Fruit fly (Drosophila melanogaster): ENCODE results near the gene CG6785.

CG6785 gene

dm6 chr2L:12002922-12003791 is 41.8 kb downstream of the CG6785 start:
- TF ChIP-seq CG1621 (tag; optimal IDR thresholded peaks at IDR 0.05) = peak; percentile 61
- TF ChIP-seq ss (GFP tag; optimal IDR thresholded peaks at IDR 0.05) = peak; percentile 18 to 68
- peak; percentile 80 for TF ChIP-seq Eip78C (GFP tag)
- peak; percentile 12 for TF ChIP-seq Smox (GFP tag; optimal IDR thresholded peaks at IDR 0.05)
- TF ChIP-seq dsx (GFP tag; optimal IDR thresholded peaks at IDR 0.05; ENCODE audit: poor library complexity, severe bottlenecking) = peak; percentile 43
- TF ChIP-seq pdm3 (GFP tag; optimal IDR thresholded peaks at IDR 0.05) = peak; percentile 47
- TF ChIP-seq CG10631 (GFP tag; optimal IDR thresholded peaks at IDR 0.05) = peak; percentile 31
- TF ChIP-seq Hr39 (GFP tag; optimal IDR thresholded peaks at IDR 0.05) = peak; percentile 43
- peak; percentile 32 for TF ChIP-seq CG16779 (tag; optimal IDR thresholded peaks at IDR 0.05)
- peak; percentile 13 for TF ChIP-seq CG34406 (GFP tag; optimal IDR thresholded peaks at IDR 0.05)
- no peak for TF ChIP-seq Hr38 (GFP tag; optimal IDR thresholded peaks at IDR 0.05)
- no peak for TF ChIP-seq CG10669 (GFP tag; optimal IDR thresholded peaks at IDR 0.05)
- TF ChIP-seq svp (GFP tag) = peak; percentile 88
- no peak for TF ChIP-seq eg (GFP tag; IDR thresholded peaks at IDR 0.05)
- TF ChIP-seq Lpt (GFP tag; optimal IDR thresholded peaks at IDR 0.05) = no peak
- TF ChIP-seq Ets96B (tag; optimal IDR thresholded peaks at IDR 0.05) = no peak
- peak; percentile 14 for TF ChIP-seq CG4318 (GFP tag; optimal IDR thresholded peaks at IDR 0.05)
- TF ChIP-seq CG11902 (GFP tag; optimal IDR thresholded peaks at IDR 0.05) = no peak
- peak; percentile 28 for TF ChIP-seq CG8632 (GFP tag; optimal IDR thresholded peaks at IDR 0.05)
- peak; percentile 61 for TF ChIP-seq CG32006 (GFP tag; optimal IDR thresholded peaks at IDR 0.05)
- TF ChIP-seq CG6163 (GFP tag; IDR thresholded peaks at IDR 0.05) = no peak
- peak; percentile 42 for TF ChIP-seq OdsH (GFP tag; optimal IDR thresholded peaks at IDR 0.05)
- peak; percentile 16 for TF ChIP-seq CG3032 (tag; optimal IDR thresholded peaks at IDR 0.05)
- TF ChIP-seq Eip93F (GFP tag; optimal IDR thresholded peaks at IDR 0.05) = no peak
- TF ChIP-seq Gug (GFP tag; IDR thresholded peaks at IDR 0.05) = no peak
- TF ChIP-seq achi (GFP tag; optimal IDR thresholded peaks at IDR 0.05) = peak; percentile 35
- no peak for TF ChIP-seq Sox15 (GFP tag; optimal IDR thresholded peaks at IDR 0.05)
- TF ChIP-seq CG6854 (GFP tag; optimal IDR thresholded peaks at IDR 0.05) = peak; percentile 99
- TF ChIP-seq CG6808 (GFP tag; optimal IDR thresholded peaks at IDR 0.05) = no peak
- TF ChIP-seq CG8319 (GFP tag; optimal IDR thresholded peaks at IDR 0.05) = no peak
- TF ChIP-seq CG15336 (GFP tag; IDR thresholded peaks at IDR 0.05) = no peak
- peak; percentile 63 for TF ChIP-seq CG3919 (GFP tag; optimal IDR thresholded peaks at IDR 0.05)
- TF ChIP-seq salr (GFP tag; optimal IDR thresholded peaks at IDR 0.05) = peak in 1 of 2 experiments; percentile 28
- TF ChIP-seq Blimp-1 (GFP tag; optimal IDR thresholded peaks at IDR 0.05) = peak; percentile 35
- TF ChIP-seq CG6792 (GFP tag; optimal IDR thresholded peaks at IDR 0.05) = peak; percentile 15
- no peak for TF ChIP-seq CG8119 (GFP tag; IDR thresholded peaks at IDR 0.05)
- TF ChIP-seq vri (GFP tag; optimal IDR thresholded peaks at IDR 0.05) = no peak
- peak; percentile 42 for TF ChIP-seq Sox14 (GFP tag; optimal IDR thresholded peaks at IDR 0.05)
- TF ChIP-seq fd85E (GFP tag; optimal IDR thresholded peaks at IDR 0.05) = no peak
- no peak for TF ChIP-seq Eip75B (GFP tag; optimal IDR thresholded peaks at IDR 0.05)
- no peak for TF ChIP-seq spab (GFP tag; optimal IDR thresholded peaks at IDR 0.05)
- no peak for TF ChIP-seq cyc (GFP tag; optimal IDR thresholded peaks at IDR 0.05)
- TF ChIP-seq lz (GFP tag; optimal IDR thresholded peaks at IDR 0.05) = no peak
- no peak for TF ChIP-seq CG9139 (GFP tag; optimal IDR thresholded peaks at IDR 0.05)
- TF ChIP-seq Sox102F (GFP tag; optimal IDR thresholded peaks at IDR 0.05) = peak; percentile 7
- TF ChIP-seq CG31627 (GFP tag; optimal IDR thresholded peaks at IDR 0.05) = peak; percentile 17
- TF ChIP-seq fd59A (GFP tag; optimal IDR thresholded peaks at IDR 0.05) = no peak
- TF ChIP-seq fkh (GFP tag; optimal IDR thresholded peaks at IDR 0.05) = no peak
- peak; percentile 56 for TF ChIP-seq acj6 (GFP tag; optimal IDR thresholded peaks at IDR 0.05)
- TF ChIP-seq CG11762 (GFP tag; optimal IDR thresholded peaks at IDR 0.05; ENCODE audit: insufficient read depth) = peak; percentile 16

Measured in whole organism, prepupa.